Fruit fly (Drosophila melanogaster) whole organism, pupa: ENCODE measurements around the gene Rac2.

Source experiments
- CG10348 ChIP-seq: fragments of 200-800 bp; sonication (Bioruptor generic); IDR thresholded peaks from 2 replicates; pipeline ENCODE4 v1.3.6; 2022; ENCODE audit warnings: missing biosample characterization, missing genetic modification characterization
- CG12605 ChIP-seq: fragments of 200-800 bp; sonication (Bioruptor generic); IDR thresholded peaks from 2 replicates; pipeline ENCODE4 v1.3.6; 2022; ENCODE audit warnings: missing biosample characterization, missing genetic modification characterization
- CG13204 ChIP-seq: fragments of 200-800 bp; sonication (Bioruptor generic); optimal IDR thresholded peaks from 2 replicates; lab custom pipeline; 2018; ENCODE audit warnings: missing biosample characterization, mild to moderate bottlenecking, missing genetic modification characterization, moderate library complexity
- CG14655 ChIP-seq: fragments of 200-800 bp; sonication (Bioruptor generic); optimal IDR thresholded peaks from 3 replicates; lab custom pipeline; 2017; ENCODE audit warnings: mild to moderate bottlenecking, missing biosample characterization, missing genetic modification reagents, missing genetic modification characterization
- CG15710 ChIP-seq: fragments of 200-800 bp; sonication (Bioruptor generic); optimal IDR thresholded peaks from 2 replicates; lab custom pipeline; 2018; ENCODE audit warnings: missing biosample characterization, mild to moderate bottlenecking, missing genetic modification characterization, moderate library complexity
- CG17806 ChIP-seq: fragments of 200-800 bp; sonication (Bioruptor generic); optimal IDR thresholded peaks from 2 replicates; lab custom pipeline; 2018; ENCODE audit warnings: missing biosample characterization, mild to moderate bottlenecking, missing genetic modification characterization, moderate library complexity
- CG32121 ChIP-seq: fragments of 200-800 bp; sonication (Bioruptor generic); IDR thresholded peaks from 2 replicates; pipeline ENCODE4 v1.3.6; 2022; ENCODE audit warnings: missing biosample characterization, missing genetic modification characterization
- CG34367 ChIP-seq: fragments of 200-800 bp; sonication (Bioruptor generic); optimal IDR thresholded peaks from 2 replicates; lab custom pipeline; 2018; ENCODE audit warnings: missing biosample characterization, mild to moderate bottlenecking, missing genetic modification characterization
- CG4496 ChIP-seq: fragments of 200-800 bp; sonication (Bioruptor generic); IDR thresholded peaks from 3 replicates; pipeline ENCODE4 v1.3.6; 2022; ENCODE audit warnings: missing biosample characterization, missing genetic modification characterization
- CG8159 ChIP-seq: fragments of 200-800 bp; sonication (Bioruptor generic); optimal IDR thresholded peaks from 3 replicates; lab custom pipeline; 2018; ENCODE audit warnings: missing biosample characterization, mild to moderate bottlenecking, missing genetic modification characterization, moderate library complexity
- CG8301 ChIP-seq: fragments of 200-800 bp; sonication (Bioruptor generic); optimal IDR thresholded peaks from 2 replicates; lab custom pipeline; 2018; ENCODE audit warnings: missing biosample characterization, mild to moderate bottlenecking, missing genetic modification characterization
- CG9948 ChIP-seq: fragments of 200-800 bp; sonication (Bioruptor generic); optimal IDR thresholded peaks from 2 replicates; lab custom pipeline; 2018; ENCODE audit warnings: missing biosample characterization, mild to moderate bottlenecking, missing genetic modification characterization, moderate library complexity
- D1 ChIP-seq: fragments of 200-800 bp; sonication (Bioruptor generic); optimal IDR thresholded peaks from 2 replicates; lab custom pipeline; 2018; ENCODE audit warnings: missing biosample characterization, mild to moderate bottlenecking, missing genetic modification characterization, moderate library complexity
- EcR ChIP-seq: fragments of 200-800 bp; sonication (Bioruptor generic); optimal IDR thresholded peaks from 3 replicates; lab custom pipeline; 2019; ENCODE audit warnings: missing biosample characterization, missing genetic modification characterization, mild to moderate bottlenecking, moderate library complexity, missing genetic modification reagents
- Ets98B ChIP-seq: fragments of 200-800 bp; sonication (Bioruptor generic); IDR thresholded peaks from 2 replicates; pipeline ENCODE4 v1.3.6; 2022; ENCODE audit warnings: missing biosample characterization, missing genetic modification characterization
- Pif1A ChIP-seq: fragments of 200-800 bp; sonication (Bioruptor generic); optimal IDR thresholded peaks from 3 replicates; lab custom pipeline; 2016; ENCODE audit warnings: missing biosample characterization, missing genetic modification characterization
- Pif1B ChIP-seq: fragments of 200-800 bp; sonication (Bioruptor generic); optimal IDR thresholded peaks from 3 replicates; lab custom pipeline; 2016; ENCODE audit warnings: missing biosample characterization, missing genetic modification characterization
- Snoo ChIP-seq: fragments of 200-800 bp; sonication (Bioruptor generic); optimal IDR thresholded peaks from 3 replicates; lab custom pipeline; 2017; ENCODE audit warnings: missing biosample characterization, mild to moderate bottlenecking, missing genetic modification characterization, inconsistent platforms
- fd96Ca ChIP-seq: fragments of 200-800 bp; sonication (Bioruptor generic); IDR thresholded peaks from 3 replicates; pipeline ENCODE4 v1.3.6; 2022; ENCODE audit warnings: missing biosample characterization, missing genetic modification characterization
- gl ChIP-seq: fragments of 200-800 bp; sonication (Bioruptor generic); optimal IDR thresholded peaks from 2 replicates; lab custom pipeline; 2018; ENCODE audit warnings: missing biosample characterization, mild to moderate bottlenecking, missing genetic modification characterization
- rn ChIP-seq: fragments of 200-800 bp; sonication (Bioruptor generic); IDR thresholded peaks from 2 replicates; pipeline ENCODE4 v1.3.6; 2022; ENCODE audit warnings: missing biosample characterization, missing genetic modification characterization

Rac2 gene

DNA sequence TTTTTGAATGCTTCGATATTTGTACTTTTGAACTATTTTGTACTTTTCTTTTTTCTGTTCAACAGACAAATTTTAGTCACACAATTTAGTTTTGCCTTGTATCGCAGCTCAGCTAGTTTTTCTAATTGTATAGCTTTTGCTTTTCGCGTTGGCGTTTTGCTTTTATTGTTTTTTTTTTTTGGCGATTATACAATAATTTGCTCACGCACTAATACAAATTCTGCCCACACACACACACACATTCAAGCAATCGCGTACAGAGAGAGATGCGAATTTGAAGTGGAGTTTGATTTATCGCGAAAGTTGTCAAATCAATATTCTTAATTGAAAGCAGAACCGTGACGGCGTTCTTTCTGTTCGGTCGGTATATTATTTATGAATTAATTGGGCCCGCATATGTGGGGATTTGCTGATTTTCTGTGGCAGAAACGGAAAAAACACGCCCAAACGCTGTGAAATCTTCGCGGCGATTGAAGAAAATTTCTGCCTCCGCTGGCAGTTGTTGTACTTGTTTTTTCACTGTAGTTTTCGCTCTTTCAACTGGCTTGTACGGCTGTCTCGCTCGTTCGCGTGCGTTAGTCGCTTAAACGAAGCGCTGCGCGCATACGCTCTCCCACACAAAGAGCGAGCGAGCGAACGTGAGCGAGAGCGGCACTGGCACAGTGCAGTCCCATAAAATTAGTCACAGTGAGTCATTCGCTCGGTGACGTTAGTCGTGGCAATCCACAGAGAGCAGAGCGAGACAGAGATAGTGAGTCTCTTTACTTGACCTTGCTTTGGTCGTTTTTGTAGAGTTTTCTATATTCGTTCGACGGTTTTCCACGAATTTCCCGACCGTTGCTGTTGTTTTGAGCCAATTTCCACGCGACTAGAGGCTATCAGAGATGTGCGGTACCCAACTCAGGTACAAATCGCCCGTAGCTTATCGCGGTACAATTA is at the start of gene Rac2:
Gene Rac2, minus strand, starts transcription at position 476 of the 939 bp plus-strand sequence.
- peak; percentile 58 for TF ChIP-seq CG8301
- TF ChIP-seq fd96Ca = peak; percentile 74; the same call in 2 of the 3 replicates
- peak; percentile 64 for TF ChIP-seq CG13204 (GFP tag; lab: Kevin White, UChicago)
- TF ChIP-seq CG32121 (GFP tag; lab: Robert Waterston, UW) = peak; percentile 68
- peak; percentile 45 for TF ChIP-seq CG9948
- TF ChIP-seq CG34367 (tag; lab: Kevin White, UChicago) = peak; percentile 26
- TF ChIP-seq CG4496 (GFP tag; lab: Robert Waterston, UW) = peak; percentile 72
- TF ChIP-seq Pif1A (GFP tag; lab: Kevin White, UChicago) = peak; percentile 53
- peak; percentile 63 for TF ChIP-seq CG14655 (GFP tag; lab: Kevin White, UChicago)
- peak; percentile 20 for TF ChIP-seq CG15710
- peak; percentile 21 for TF ChIP-seq Snoo
- peak; percentile 52 for TF ChIP-seq gl (tag; lab: Kevin White, UChicago)
- peak; percentile 48 for TF ChIP-seq CG8159 (tag; lab: Kevin White, UChicago)
- TF ChIP-seq D1 = no peak
- TF ChIP-seq Pif1B = peak; percentile 65
- peak; percentile 57 for TF ChIP-seq CG12605 (GFP tag; lab: Robert Waterston, UW)
- peak; percentile 68 for TF ChIP-seq EcR (GFP tag; lab: Kevin White, UChicago)
- peak; percentile 10 for TF ChIP-seq CG17806 (tag; lab: Kevin White, UChicago)
- TF ChIP-seq CG10348 (GFP tag; lab: Robert Waterston, UW) = no peak
- no peak for TF ChIP-seq rn
- peak; percentile 67 for TF ChIP-seq Ets98B

DNA sequence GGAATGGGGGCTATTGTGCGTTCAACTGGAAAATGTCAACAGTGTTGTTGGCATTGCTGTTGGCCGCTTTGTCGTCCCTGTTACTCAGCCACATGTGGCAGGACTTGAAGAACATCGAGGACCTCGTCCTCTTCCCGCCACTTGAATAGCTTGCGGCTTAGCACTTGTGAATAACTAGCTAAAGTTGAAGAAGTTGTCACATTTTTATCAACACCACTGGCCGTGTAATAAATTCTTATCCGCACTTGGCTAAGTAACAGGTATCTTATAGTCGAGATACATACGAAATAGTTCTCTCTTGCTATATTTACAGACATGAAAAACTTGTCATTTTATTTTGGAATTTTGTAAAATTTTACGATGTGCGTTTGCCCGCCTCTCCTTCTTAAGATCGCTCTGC is 40.3 kb upstream of the Rac2 start, which contains the start of gene CG43292:
Gene CG43292, plus strand, starts transcription at position 301 of the 400 bp plus-strand sequence.
- TF ChIP-seq CG34367 (tag; lab: Kevin White, UChicago) (no peak), Snoo (no peak), Ets98B (no peak), CG32121 (GFP tag; lab: Robert Waterston, UW) (no peak), CG4496 (GFP tag; lab: Robert Waterston, UW) (no peak), fd96Ca (no peak), CG17806 (tag; lab: Kevin White, UChicago) (no peak)

DNA sequence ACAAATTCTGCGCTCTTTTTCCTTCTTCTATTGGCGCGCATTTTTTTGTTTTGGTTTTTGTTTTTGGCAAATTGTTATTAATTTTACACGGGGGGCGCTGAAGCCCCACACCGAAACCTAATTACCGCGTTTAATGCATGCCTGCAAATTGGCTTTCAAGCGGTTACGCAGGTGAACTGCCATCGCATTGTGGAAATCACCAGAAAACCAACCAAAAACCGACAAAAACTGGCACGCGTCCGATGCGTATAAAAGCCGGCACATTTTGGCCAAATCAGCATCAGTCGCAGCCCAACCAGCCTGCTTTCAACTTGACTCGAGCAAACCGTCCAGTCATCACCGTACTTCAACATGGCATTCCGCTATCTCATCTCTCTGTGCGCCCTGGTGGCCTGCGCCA is 36.3 kb upstream of the Rac2 start, which contains the start of gene CG8541:
Gene CG8541, plus strand, starts transcription at position 301 of the 400 bp plus-strand sequence.
- TF ChIP-seq CG34367 (tag; lab: Kevin White, UChicago) (no peak), CG4496 (GFP tag; lab: Robert Waterston, UW) (no peak), Pif1B (no peak), Snoo (no peak), gl (tag; lab: Kevin White, UChicago) (no peak), CG32121 (GFP tag; lab: Robert Waterston, UW) (no peak), CG15710 (no peak), CG8159 (tag; lab: Kevin White, UChicago) (no peak), CG13204 (GFP tag; lab: Kevin White, UChicago) (no peak), Ets98B (no peak), CG17806 (tag; lab: Kevin White, UChicago) (no peak), CG14655 (GFP tag; lab: Kevin White, UChicago) (no peak), Pif1A (GFP tag; lab: Kevin White, UChicago) (no peak), CG8301 (no peak), D1 (no peak)
- TF ChIP-seq, all 21 proteins: peak for 0

DNA sequence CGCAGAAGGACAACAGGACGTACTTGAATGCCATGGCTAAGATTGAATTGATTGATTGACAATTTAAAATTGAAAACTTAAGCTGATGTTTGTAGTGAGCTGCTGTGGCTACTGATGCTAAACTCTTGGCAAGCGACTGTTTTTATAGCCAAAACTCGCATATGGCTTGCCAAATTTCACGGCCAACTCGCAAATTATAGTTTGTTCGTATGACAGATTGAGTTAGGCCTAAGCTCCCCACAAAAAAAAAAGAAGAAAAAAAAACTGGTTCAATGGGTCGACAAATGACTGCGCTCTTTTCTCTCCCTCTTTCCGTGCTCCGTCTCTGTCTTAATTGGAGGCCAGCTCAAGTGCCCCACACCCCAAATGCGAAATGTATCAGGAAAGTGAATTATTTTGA is 35.2 kb upstream of the Rac2 start, which contains the start of gene CG8543:
Gene CG8543, minus strand, starts transcription at position 101 of the 400 bp plus-strand sequence.
- no peak for TF ChIP-seq Snoo
- TF ChIP-seq CG8159 (tag; lab: Kevin White, UChicago) = no peak
- TF ChIP-seq fd96Ca = no peak
- TF ChIP-seq CG32121 (GFP tag; lab: Robert Waterston, UW) = no peak
- TF ChIP-seq Pif1B = no peak
- no peak for TF ChIP-seq EcR (GFP tag; lab: Kevin White, UChicago)
- no peak for TF ChIP-seq CG14655 (GFP tag; lab: Kevin White, UChicago)

DNA sequence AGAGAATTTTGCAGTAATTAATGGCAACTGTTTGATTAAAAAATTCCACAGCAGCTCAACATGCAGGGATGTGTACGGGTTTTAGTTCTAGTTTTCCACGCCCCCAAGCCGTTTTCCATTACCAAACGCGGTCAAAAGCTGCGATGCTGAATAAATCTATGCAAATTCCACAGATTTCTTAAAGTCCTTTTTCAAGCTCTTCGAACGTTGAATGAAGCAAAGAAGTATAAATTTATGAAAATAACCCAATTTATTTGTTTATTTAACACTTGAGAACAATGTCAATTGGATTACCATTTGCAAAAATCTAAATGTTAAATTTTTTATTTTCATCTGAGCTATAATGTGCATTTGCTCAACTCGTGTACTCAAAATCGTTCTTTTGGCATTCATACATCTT is 30.2 kb upstream of the Rac2 start, which contains the start of the genes CG42660, CG42661 and Tsp66A:
Gene CG42660, plus strand, starts transcription at position 301 of the 400 bp plus-strand sequence.
Gene CG42661, plus strand, starts transcription at position 301 of the 400 bp plus-strand sequence.
Gene Tsp66A, plus strand, starts transcription at position 301 of the 400 bp plus-strand sequence.
- no peak for TF ChIP-seq CG8301
- no peak for TF ChIP-seq CG9948
- no peak for TF ChIP-seq CG15710
- no peak for TF ChIP-seq gl (tag; lab: Kevin White, UChicago)
- TF ChIP-seq CG32121 (GFP tag; lab: Robert Waterston, UW) = no peak
- TF ChIP-seq fd96Ca = no peak
- no peak for TF ChIP-seq Pif1B
- TF ChIP-seq CG17806 (tag; lab: Kevin White, UChicago) = no peak
- no peak for TF ChIP-seq rn
- TF ChIP-seq CG8159 (tag; lab: Kevin White, UChicago) = no peak
- TF ChIP-seq EcR (GFP tag; lab: Kevin White, UChicago) = no peak
- no peak for TF ChIP-seq CG34367 (tag; lab: Kevin White, UChicago)

DNA sequence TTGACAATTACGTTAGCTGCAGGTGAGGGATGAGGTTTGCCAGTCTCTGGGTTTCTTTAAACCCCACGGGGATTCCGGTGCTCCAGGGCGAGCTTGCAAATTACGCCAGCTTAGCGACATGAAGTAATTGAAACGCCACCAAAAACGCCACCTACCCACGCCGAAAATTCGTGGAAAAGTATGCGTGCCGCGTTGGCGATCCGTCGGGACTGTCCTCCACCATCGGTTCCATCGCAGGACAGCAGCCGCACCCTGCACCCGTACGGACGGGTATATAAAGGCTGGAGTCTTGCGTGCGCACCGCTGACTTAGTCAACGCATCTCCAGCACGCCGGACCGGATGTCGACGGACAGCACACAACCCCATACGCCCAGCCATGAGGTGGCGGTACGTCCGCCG is 20.9 kb upstream of the Rac2 start, which contains the start of gene ppk26:
Gene ppk26, plus strand, starts transcription at position 301 of the 400 bp plus-strand sequence.
- no peak for TF ChIP-seq fd96Ca
- TF ChIP-seq Pif1A (GFP tag; lab: Kevin White, UChicago) = no peak
- no peak for TF ChIP-seq Ets98B
- no peak for TF ChIP-seq CG12605 (GFP tag; lab: Robert Waterston, UW)
- no peak for TF ChIP-seq CG8159 (tag; lab: Kevin White, UChicago)
- TF ChIP-seq Pif1B = no peak
- no peak for TF ChIP-seq D1
- no peak for TF ChIP-seq CG4496 (GFP tag; lab: Robert Waterston, UW)
- TF ChIP-seq CG34367 (tag; lab: Kevin White, UChicago) = no peak
- no peak for TF ChIP-seq CG10348 (GFP tag; lab: Robert Waterston, UW)
- TF ChIP-seq rn = no peak
- TF ChIP-seq CG9948 = no peak
- TF ChIP-seq, all 21 proteins: peak for 0
